Worm (Caenorhabditis elegans): ENCODE results near the gene Y67D8A.2.

DNA sequence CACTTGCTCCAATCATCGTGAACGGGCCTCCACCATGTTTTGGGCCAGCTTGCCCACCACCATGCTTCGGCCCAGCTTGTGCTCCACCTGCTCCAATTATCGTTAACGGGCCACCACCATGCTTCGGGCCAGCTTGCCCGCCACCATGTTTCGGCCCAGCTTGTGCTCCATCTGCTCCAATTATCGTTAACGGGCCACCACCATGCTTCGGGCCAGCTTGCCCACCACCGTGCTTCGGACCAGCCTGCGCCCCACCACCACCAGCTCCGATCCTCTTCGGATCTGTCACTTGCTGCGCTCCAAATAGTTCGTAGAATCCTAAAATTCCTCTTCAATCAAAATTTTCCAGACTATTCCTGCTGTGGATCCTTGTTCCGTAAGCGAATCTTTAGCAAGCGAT, 77.0 kb downstream of the Y67D8A.2 start:
- TF ChIP-seq ama-1 (optimal IDR thresholded peaks at IDR 0.05) (no peak), tbx-11 (GFP tag; IDR thresholded peaks at IDR 0.05) (no peak), flt-1 (GFP tag; IDR thresholded peaks at IDR 0.05) (no peak), B0310.2 (tag; optimal IDR thresholded peaks at IDR 0.05) (no peak), ceh-36 (tag; optimal IDR thresholded peaks at IDR 0.05) (no peak), hmbx-1 (tag; optimal IDR thresholded peaks at IDR 0.05) (no peak), ets-7 (tag; optimal IDR thresholded peaks at IDR 0.05) (no peak), F13C5.2 (tag; optimal IDR thresholded peaks at IDR 0.05) (no peak), sea-1 (GFP tag; conservative IDR thresholded peaks at IDR 0.05) (0 out of 2 replicates have a peak, but pooled peaks have one; percentile 29), tbx-37 (GFP tag; conservative IDR thresholded peaks at IDR 0.05) (no peak)

Data from whole organism, early embryonic.